Worm (Caenorhabditis elegans) whole organism, late embryonic: Measurements from ENCODE around the gene F20A1.2.

Source experiments
- C38D4.7 ChIP-seq: fragments of 200-800 bp; sonication (Bioruptor generic); optimal IDR thresholded peaks from 2 replicates; lab custom pipeline; 2018; ENCODE audit warnings: mild to moderate bottlenecking, missing genetic modification characterization, moderate library complexity, missing compliant biosample characterization
- F13H6.1 ChIP-seq: sonication (generic microtip); optimal IDR thresholded peaks from 2 replicates; lab custom pipeline; 2016; ENCODE audit warnings: missing genetic modification characterization, missing compliant biosample characterization
- Y22D7AL.16 ChIP-seq: sonication (generic microtip); optimal IDR thresholded peaks from 2 replicates; lab custom pipeline; 2016; ENCODE audit warnings: missing genetic modification characterization, missing compliant biosample characterization
- ama-1 ChIP-seq: fragments of 150-350 bp; optimal IDR thresholded peaks from 2 replicates; lab custom pipeline; 2014
- ceh-18 ChIP-seq: sonication (generic microtip); optimal IDR thresholded peaks from 2 replicates; lab custom pipeline; 2016; ENCODE audit warnings: missing genetic modification characterization, missing compliant biosample characterization
- ceh-2 ChIP-seq: sonication (generic microtip); optimal IDR thresholded peaks from 2 replicates; lab custom pipeline; 2016; ENCODE audit warnings: missing genotype, missing genetic modification characterization, missing compliant biosample characterization
- ceh-22 ChIP-seq: sonication (generic microtip); optimal IDR thresholded peaks from 2 replicates; lab custom pipeline; 2017; ENCODE audit warnings: missing biosample characterization, missing genetic modification characterization
- ceh-24 ChIP-seq: sonication (generic microtip); optimal IDR thresholded peaks from 2 replicates; lab custom pipeline; 2016; ENCODE audit warnings: mild to moderate bottlenecking, missing genetic modification characterization, missing compliant biosample characterization
- ceh-45 ChIP-seq: fragments of 200-800 bp; sonication (Bioruptor generic); IDR thresholded peaks from 2 replicates; pipeline ENCODE4 v1.3.6; 2022; ENCODE audit warnings: missing genetic modification reagents, missing genetic modification characterization, missing compliant biosample characterization
- che-1 ChIP-seq: sonication (generic microtip); optimal IDR thresholded peaks from 2 replicates; lab custom pipeline; 2016; ENCODE audit warnings: mild to moderate bottlenecking, missing genetic modification characterization, missing compliant biosample characterization
- dmd-4 ChIP-seq: sonication (generic microtip); optimal IDR thresholded peaks from 2 replicates; lab custom pipeline; 2016; ENCODE audit warnings: borderline replicate concordance, missing genetic modification characterization, missing compliant biosample characterization
- elt-4 ChIP-seq: sonication (generic microtip); optimal IDR thresholded peaks from 2 replicates; lab custom pipeline; 2016; ENCODE audit warnings: missing genetic modification characterization, missing compliant biosample characterization
- fkh-10 ChIP-seq: fragments of 150-350 bp; optimal IDR thresholded peaks from 2 replicates; lab custom pipeline; 2014; ENCODE audit warnings: missing biosample characterization, missing genetic modification reagents, missing genetic modification characterization
- gmeb-2 ChIP-seq: sonication (generic microtip); optimal IDR thresholded peaks from 2 replicates; lab custom pipeline; 2016; ENCODE audit warnings: missing genetic modification characterization, inconsistent platforms, missing compliant biosample characterization
- hlh-30 ChIP-seq: sonication (generic microtip); optimal IDR thresholded peaks from 2 replicates; lab custom pipeline; 2017; ENCODE audit warnings: antibody characterized with exemption, missing genetic modification characterization, missing compliant biosample characterization; ENCODE audit not compliant: insufficient read depth
- hlh-8 ChIP-seq: sonication (generic microtip); optimal IDR thresholded peaks from 2 replicates; lab custom pipeline; 2016; ENCODE audit warnings: missing genotype, missing genetic modification characterization, missing compliant biosample characterization
- lim-6 ChIP-seq: sonication (generic microtip); optimal IDR thresholded peaks from 2 replicates; lab custom pipeline; 2016; ENCODE audit warnings: missing genetic modification characterization, missing compliant biosample characterization
- lin-11 ChIP-seq: fragments of 200-800 bp; sonication (Bioruptor generic); optimal IDR thresholded peaks from 2 replicates; lab custom pipeline; 2018; ENCODE audit warnings: mild to moderate bottlenecking, missing genetic modification characterization, missing compliant biosample characterization
- madf-2 ChIP-seq: sonication (generic microtip); optimal IDR thresholded peaks from 2 replicates; lab custom pipeline; 2017; ENCODE audit warnings: missing genetic modification characterization, missing compliant biosample characterization
- nfya-1 ChIP-seq: sonication (generic microtip); optimal IDR thresholded peaks from 2 replicates; lab custom pipeline; 2017; ENCODE audit warnings: missing genetic modification characterization, mild to moderate bottlenecking, missing compliant biosample characterization, antibody characterized with exemption, moderate library complexity
- pat-9 ChIP-seq: fragments of 200-800 bp; sonication (Bioruptor generic); optimal IDR thresholded peaks from 2 replicates; lab custom pipeline; 2018; ENCODE audit warnings: mild to moderate bottlenecking, missing genetic modification characterization, moderate library complexity, missing compliant biosample characterization
- pax-1 ChIP-seq: fragments of 150-350 bp; optimal IDR thresholded peaks from 2 replicates; lab custom pipeline; 2014; ENCODE audit warnings: missing biosample characterization, missing genetic modification characterization
- pha-2 ChIP-seq: sonication (generic microtip); optimal IDR thresholded peaks from 2 replicates; lab custom pipeline; 2017; ENCODE audit warnings: mild to moderate bottlenecking, missing genetic modification characterization, missing compliant biosample characterization
- pqm-1 ChIP-seq: sonication (generic microtip); optimal IDR thresholded peaks from 2 replicates; lab custom pipeline; 2016; ENCODE audit warnings: missing genetic modification characterization, missing compliant biosample characterization
- ref-2 ChIP-seq: sonication (generic microtip); optimal IDR thresholded peaks from 2 replicates; lab custom pipeline; 2016; ENCODE audit warnings: missing genetic modification characterization, missing compliant biosample characterization
- sdc-2 ChIP-seq: sonication (generic microtip); optimal IDR thresholded peaks from 2 replicates; lab custom pipeline; 2016; ENCODE audit warnings: missing genotype, missing genetic modification characterization, missing compliant biosample characterization
- sox-4 ChIP-seq: sonication (generic microtip); optimal IDR thresholded peaks from 2 replicates; lab custom pipeline; 2017; ENCODE audit warnings: mild to moderate bottlenecking, missing genetic modification characterization, inconsistent platforms, missing compliant biosample characterization
- tbx-7 ChIP-seq: sonication (generic microtip); optimal IDR thresholded peaks from 2 replicates; lab custom pipeline; 2016; ENCODE audit warnings: missing genotype, missing genetic modification characterization, missing compliant biosample characterization
- ttx-3 ChIP-seq: sonication (generic microtip); optimal IDR thresholded peaks from 2 replicates; lab custom pipeline; 2016; ENCODE audit warnings: missing genetic modification reagents, missing genetic modification characterization, missing compliant biosample characterization
- unc-3 ChIP-seq, 2 experiments: fragments of 200-800 bp in 1 of 2; sonication (Bioruptor generic) in 1 of 2; sonication (generic microtip) in 1 of 2; conservative IDR thresholded peaks in 1 of 2; optimal IDR thresholded peaks in 1 of 2; 2 replicates each; pipeline versions ENCODE4 v1.3.6 to Lab custom; 2016 to 2022; ENCODE audit warnings: missing compliant biosample characterization in 2 of 2, missing genetic modification characterization in 2 of 2, missing genetic modification reagents in 1 of 2
- unc-55 ChIP-seq: sonication (generic microtip); optimal IDR thresholded peaks from 2 replicates; lab custom pipeline; 2017; ENCODE audit warnings: missing biosample characterization, missing genetic modification reagents, missing genetic modification characterization
- unc-86 ChIP-seq: sonication (generic microtip); optimal IDR thresholded peaks from 2 replicates; lab custom pipeline; 2016; ENCODE audit warnings: missing genetic modification characterization, missing compliant biosample characterization
- ztf-16 ChIP-seq: sonication (generic microtip); optimal IDR thresholded peaks from 2 replicates; lab custom pipeline; 2017; ENCODE audit warnings: missing genetic modification characterization, missing compliant biosample characterization

The F20A1.2 gene

DNA sequence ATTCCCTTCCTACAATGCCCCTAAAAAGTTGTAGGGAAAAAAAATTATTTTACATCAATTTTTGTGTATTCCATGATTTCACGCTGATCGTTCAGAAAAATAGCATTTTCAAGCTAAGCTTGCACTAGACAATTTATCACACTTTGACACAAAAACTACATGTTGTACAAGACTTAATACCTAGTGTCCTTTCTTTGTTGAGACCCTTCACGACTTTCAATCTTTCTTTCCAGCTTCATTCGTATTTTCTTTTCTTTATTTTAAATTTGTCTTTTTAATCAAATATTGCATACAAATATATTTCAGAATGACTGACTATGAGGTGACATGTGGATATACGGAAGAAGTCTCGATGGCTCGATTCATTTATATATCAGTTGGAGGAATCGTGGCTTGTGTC lies at the start of gene F20A1.2:
TSS of gene F20A1.2 (plus strand) at position 301 of the 400 bp plus-strand sequence.
- TF ChIP-seq unc-55 (GFP tag; lab: Kevin White, UChicago): no peak
- no peak for TF ChIP-seq F13H6.1 (tag; lab: Kevin White, UChicago)
- TF ChIP-seq dmd-4 (tag; lab: Kevin White, UChicago): no peak
- TF ChIP-seq ceh-18 (tag; lab: Kevin White, UChicago): no peak
- no peak for TF ChIP-seq sox-4
- TF ChIP-seq nfya-1 (tag; lab: Kevin White, UChicago): no peak
- TF ChIP-seq Y22D7AL.16 (tag; lab: Kevin White, UChicago): no peak
- TF ChIP-seq ceh-45 (GFP tag; lab: Robert Waterston, UW): no peak
- no peak for TF ChIP-seq hlh-30
- no peak for TF ChIP-seq ztf-16 (tag; lab: Kevin White, UChicago)

DNA sequence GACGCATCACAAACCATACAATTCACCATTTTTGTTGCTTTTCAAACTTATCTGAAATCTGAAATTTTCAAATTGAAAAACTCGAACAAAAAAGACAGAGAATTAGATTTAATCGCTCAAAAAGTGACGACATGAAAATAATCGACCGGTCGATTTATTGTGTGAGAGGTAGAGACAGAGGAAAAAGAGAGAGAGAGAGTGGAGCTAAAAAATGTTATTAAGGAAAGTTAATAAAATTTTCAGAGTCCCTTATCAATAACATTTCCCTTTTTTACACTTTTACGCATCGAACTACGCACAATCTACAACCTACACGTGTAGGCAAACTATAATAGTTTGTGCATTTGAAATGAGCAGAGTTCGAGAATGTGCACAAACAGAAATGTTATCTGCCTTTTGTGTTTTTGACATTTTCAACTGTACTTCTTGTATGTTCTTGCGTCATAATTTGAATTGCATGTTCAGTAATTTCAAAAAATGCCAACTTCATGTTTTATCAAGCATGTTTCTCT lies 49.0 kb upstream of the F20A1.2 start, which contains the start of gene nhr-107:
TSS of gene nhr-107 (minus strand) at position 51 of the 512 bp plus-strand sequence.
- TF ChIP-seq ama-1 (lab: Kevin White, UChicago): no peak
- no peak for TF ChIP-seq pha-2 (tag; lab: Kevin White, UChicago)
- no peak for TF ChIP-seq tbx-7 (tag; lab: Kevin White, UChicago)
- TF ChIP-seq sox-4: no peak
- TF ChIP-seq nfya-1 (tag; lab: Kevin White, UChicago): no peak
- no peak for TF ChIP-seq ceh-24 (tag; lab: Kevin White, UChicago)

DNA sequence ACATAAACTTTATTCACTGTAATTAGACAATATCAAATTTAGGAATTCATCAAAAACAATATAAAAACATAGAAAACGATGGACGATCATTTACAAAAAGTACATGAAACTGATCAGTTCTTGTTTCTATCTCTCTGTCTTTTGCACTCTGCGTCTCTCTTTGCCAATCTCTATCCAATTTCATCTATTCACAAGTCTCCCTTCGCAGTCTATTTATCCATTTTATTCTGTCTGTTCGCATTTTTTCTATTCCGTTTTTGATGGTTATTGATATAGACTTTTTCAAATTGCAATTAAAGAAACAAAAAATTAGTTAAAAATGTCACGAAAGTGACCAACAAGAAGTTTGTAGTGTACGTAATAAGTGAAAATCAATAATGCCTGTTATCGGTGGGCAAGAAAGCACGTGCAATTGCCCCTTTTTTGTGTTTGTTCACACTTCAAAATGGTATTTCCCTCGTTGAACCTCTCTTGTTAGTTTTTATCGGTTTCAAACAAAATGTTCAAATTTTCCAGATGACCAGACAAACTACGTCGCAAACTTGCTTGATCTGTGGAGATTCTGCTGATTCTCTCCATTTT lies 47.7 kb upstream of the F20A1.2 start, which contains the start of gene nhr-42:
TSS of gene nhr-42 (plus strand) at position 517 of the 582 bp plus-strand sequence.
- TF ChIP-seq madf-2 (no peak), pax-1 (tag; lab: Kevin White, UChicago) (no peak), ceh-22 (tag; lab: Kevin White, UChicago) (no peak), lin-11 (no peak), ceh-2 (no peak), unc-55 (GFP tag; lab: Kevin White, UChicago) (no peak), ceh-18 (tag; lab: Kevin White, UChicago) (no peak), ttx-3 (tag; lab: Kevin White, UChicago) (no peak), pha-2 (tag; lab: Kevin White, UChicago) (no peak), ceh-24 (tag; lab: Kevin White, UChicago) (no peak), pqm-1 (tag; lab: Kevin White, UChicago) (no peak), ref-2 (no peak), unc-3 (GFP tag; conservative IDR thresholded peaks at IDR 0.05; lab: Robert Waterston, UW) (no peak), unc-3 (tag; optimal IDR thresholded peaks at IDR 0.05; lab: Kevin White, UChicago) (no peak), unc-86 (tag; lab: Kevin White, UChicago) (no peak), elt-4 (tag; lab: Kevin White, UChicago) (no peak), pat-9 (tag; lab: Kevin White, UChicago) (no peak), sdc-2 (no peak), fkh-10 (GFP tag; lab: Kevin White, UChicago) (no peak), gmeb-2 (tag; lab: Kevin White, UChicago) (no peak)
- TF ChIP-seq, all 69 proteins: peak for 0

DNA sequence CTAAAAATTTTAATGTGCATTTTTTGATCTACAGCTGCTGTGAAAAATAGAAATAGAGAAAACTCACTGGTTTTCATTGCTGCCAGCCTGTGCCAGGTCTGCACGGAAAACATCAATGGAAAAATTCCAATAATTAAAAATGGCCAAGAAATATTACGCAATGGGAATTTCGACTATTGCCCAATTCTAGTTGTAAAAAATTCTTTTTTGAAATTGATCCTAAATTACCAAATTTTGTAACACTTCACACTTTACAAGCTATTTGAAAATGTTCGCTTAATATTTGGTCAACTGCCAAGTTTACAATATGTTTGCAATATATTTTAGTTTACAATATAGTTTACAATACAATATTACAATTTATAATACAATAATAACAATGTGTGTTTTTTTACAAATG lies 45.4 kb upstream of the F20A1.2 start:
- TF ChIP-seq ref-2: no peak
- no peak for TF ChIP-seq elt-4 (tag; lab: Kevin White, UChicago)
- no peak for TF ChIP-seq madf-2
- TF ChIP-seq hlh-8 (tag; lab: Kevin White, UChicago): no peak
- TF ChIP-seq che-1: no peak
- TF ChIP-seq pat-9 (tag; lab: Kevin White, UChicago): no peak
- TF ChIP-seq lim-6 (tag; lab: Kevin White, UChicago): no peak
- no peak for TF ChIP-seq C38D4.7 (GFP tag; lab: Kevin White, UChicago)
- no peak for TF ChIP-seq pqm-1 (tag; lab: Kevin White, UChicago)
